Fruit fly (Drosophila melanogaster): ENCODE data around the gene CG14711.

CG14711 gene

dm6 chr3R:11626571-11626970 lies 3.4 kb downstream of the CG14711 start, which contains the start of the genes CG6813 and CG18764 (continued):
- TF ChIP-seq CG2202 (tag; optimal IDR thresholded peaks at IDR 0.05) (no peak), Ssrp (tag; optimal IDR thresholded peaks at IDR 0.05) (no peak), ftz-f1 (GFP tag; optimal IDR thresholded peaks at IDR 0.05) (no peak), CG8478 (optimal IDR thresholded peaks at IDR 0.05) (no peak), Ets65A (GFP tag) (peak; percentile 55), Hr51 (GFP tag; optimal IDR thresholded peaks at IDR 0.05) (no peak), onecut (GFP tag; IDR thresholded peaks at IDR 0.05) (peak; percentile 68; the same call in 1 of the 2 replicates), hth (optimal IDR thresholded peaks at IDR 0.05) (no peak), ken (GFP tag; IDR thresholded peaks at IDR 0.05) (no peak), Fer1 (GFP tag; optimal IDR thresholded peaks at IDR 0.05) (no peak), CG17568 (GFP tag; optimal IDR thresholded peaks at IDR 0.05) (no peak), tap (tag; optimal IDR thresholded peaks at IDR 0.05) (no peak), CG17361 (GFP tag; IDR thresholded peaks at IDR 0.05) (no peak), ERR (GFP tag; optimal IDR thresholded peaks at IDR 0.05) (no peak), CG15011 (GFP tag; optimal IDR thresholded peaks at IDR 0.05) (no peak), Oli (tag; optimal IDR thresholded peaks at IDR 0.05) (no peak), Doc2 (GFP tag; IDR thresholded peaks at IDR 0.05) (no peak), dpn (GFP tag; optimal IDR thresholded peaks at IDR 0.05) (no peak), Kr (GFP tag; optimal IDR thresholded peaks at IDR 0.05) (no peak), CG17912 (GFP tag; optimal IDR thresholded peaks at IDR 0.05) (no peak), CG3163 (GFP tag; optimal IDR thresholded peaks at IDR 0.05) (no peak), CG11504 (tag; optimal IDR thresholded peaks at IDR 0.05) (no peak), zfh1 (GFP tag; IDR thresholded peaks at IDR 0.05) (no peak), Dref (GFP tag; IDR thresholded peaks at IDR 0.05) (peak; percentile 49), CG3847 (GFP tag; IDR thresholded peaks at IDR 0.05) (no peak), trh (GFP tag; optimal IDR thresholded peaks at IDR 0.05) (no peak), dmrt99B (tag; optimal IDR thresholded peaks at IDR 0.05) (no peak), CG1647 (GFP tag; optimal IDR thresholded peaks at IDR 0.05) (no peak), rib (GFP tag; IDR thresholded peaks at IDR 0.05) (no peak), CG42726 (GFP tag; IDR thresholded peaks at IDR 0.05; ENCODE audit: partially characterized antibody) (no peak), CG2120 (GFP tag; optimal IDR thresholded peaks at IDR 0.05) (peak; percentile 30), CG4820 (GFP tag; optimal IDR thresholded peaks at IDR 0.05) (peak; percentile 34), grn (GFP tag; optimal IDR thresholded peaks at IDR 0.05) (no peak), CG12659 (GFP tag; optimal IDR thresholded peaks at IDR 0.05) (peak; percentile 11), Sry-δ (GFP tag; optimal IDR thresholded peaks at IDR 0.05) (peak; percentile 3), CG5953 (GFP tag; IDR thresholded peaks at IDR 0.05) (no peak), Myb (GFP tag; optimal IDR thresholded peaks at IDR 0.05) (peak; percentile 41), CG9876 (GFP tag; optimal IDR thresholded peaks at IDR 0.05) (no peak), CG9727 (GFP tag; optimal IDR thresholded peaks at IDR 0.05) (no peak), CG7839 (tag; optimal IDR thresholded peaks at IDR 0.05) (no peak), knrl (GFP tag; IDR thresholded peaks at IDR 0.05; ENCODE audit: partially characterized antibody) (no peak), ewg (GFP tag; optimal IDR thresholded peaks at IDR 0.05) (no peak), CG14860 (GFP tag; IDR thresholded peaks at IDR 0.05; ENCODE audit: partially characterized antibody) (no peak), CG12104 (GFP tag; optimal IDR thresholded peaks at IDR 0.05) (no peak), H15 (GFP tag; IDR thresholded peaks at IDR 0.05) (no peak), sd (tag; optimal IDR thresholded peaks at IDR 0.05) (no peak), CTCF (GFP tag; optimal IDR thresholded peaks at IDR 0.05) (no peak), CG8089 (GFP tag; optimal IDR thresholded peaks at IDR 0.05) (no peak), Hand (GFP tag; optimal IDR thresholded peaks at IDR 0.05) (no peak), CG1603 (tag; optimal IDR thresholded peaks at IDR 0.05) (peak; percentile 34), zfh2 (GFP tag; optimal IDR thresholded peaks at IDR 0.05) (no peak), CG6272 (GFP tag; IDR thresholded peaks at IDR 0.05) (no peak), cwo (GFP tag; optimal IDR thresholded peaks at IDR 0.05) (no peak)

All from whole organism, embryonic.